Worm (Caenorhabditis elegans): ENCODE measurements around the gene hipr-1.
A peak's percentile ranks its signal among the peaks of the same experiment; 100 is the strongest.

hipr-1 gene

ce11 chrIII:8719769-8720252 lies at the start of gene hipr-1:
Gene hipr-1, plus strand, starts transcription at chrIII:8720202.
- no peak for TF ChIP-seq elt-4 (tag; optimal IDR thresholded peaks at IDR 0.05)
- TF ChIP-seq unc-55 (GFP tag; optimal IDR thresholded peaks at IDR 0.05): no peak
- TF ChIP-seq rnt-1 (tag; optimal IDR thresholded peaks at IDR 0.05): no peak
- TF ChIP-seq elt-2 (tag; optimal IDR thresholded peaks at IDR 0.05): no peak
- no peak for TF ChIP-seq ceh-22 (tag; optimal IDR thresholded peaks at IDR 0.05)
- TF ChIP-seq F13H6.1 (tag; optimal IDR thresholded peaks at IDR 0.05): no peak
- TF ChIP-seq syd-9 (tag; optimal IDR thresholded peaks at IDR 0.05): no peak
- no peak for TF ChIP-seq unc-86 (tag; optimal IDR thresholded peaks at IDR 0.05)
- TF ChIP-seq K09A11.1 (tag; optimal IDR thresholded peaks at IDR 0.05; ENCODE audit: insufficient read depth): no peak
- TF ChIP-seq lin-11 (tag; optimal IDR thresholded peaks at IDR 0.05): no peak

DNA sequence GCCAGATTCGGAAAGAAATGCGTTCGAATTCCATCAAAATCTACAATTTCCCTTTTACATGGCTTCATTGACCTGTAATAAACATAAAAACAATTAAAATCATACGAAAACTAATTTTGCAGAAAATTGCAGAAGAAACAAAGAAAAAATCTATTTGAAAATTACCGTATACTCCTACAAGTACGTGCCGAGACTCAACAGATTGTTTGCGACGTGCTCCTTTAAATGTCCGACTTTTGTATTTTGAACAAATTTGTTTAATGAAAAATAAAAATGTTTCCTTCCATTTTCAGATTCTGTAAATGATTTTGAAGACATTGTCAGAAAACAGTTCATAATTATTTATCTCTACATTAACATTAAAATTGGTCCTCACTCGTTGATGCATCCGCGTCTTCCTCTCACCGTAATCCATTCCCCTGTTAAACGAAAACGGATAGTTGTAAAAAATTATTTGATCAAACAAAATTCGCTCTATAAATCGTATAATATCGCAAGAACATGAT lies 45.0 kb upstream of the hipr-1 start, which contains the start of gene pgl-2:
Gene pgl-2, minus strand, starts transcription at position 456 of the 506 bp plus-strand sequence.
- TF ChIP-seq dve-1 (tag; optimal IDR thresholded peaks at IDR 0.05) (no peak), ref-2 (tag; optimal IDR thresholded peaks at IDR 0.05) (no peak), ceh-2 (tag; optimal IDR thresholded peaks at IDR 0.05) (no peak), unc-42 (tag; optimal IDR thresholded peaks at IDR 0.05) (no peak), Y22D7AL.16 (tag; optimal IDR thresholded peaks at IDR 0.05) (no peak)

- peak; percentile 95 for TF ChIP-seq gmeb-2 (tag; optimal IDR thresholded peaks at IDR 0.05)
- no peak for TF ChIP-seq pha-4 (tag; optimal IDR thresholded peaks at IDR 0.05)
- TF ChIP-seq nhr-232 (tag; optimal IDR thresholded peaks at IDR 0.05): peak; percentile 86
- TF ChIP-seq nhr-11 (tag; optimal IDR thresholded peaks at IDR 0.05): no peak
- peak; percentile 95 for TF ChIP-seq hlh-13 (GFP tag; optimal IDR thresholded peaks at IDR 0.05)
- peak; percentile 90 for TF ChIP-seq C08G9.2 (tag; optimal IDR thresholded peaks at IDR 0.05)
- TF ChIP-seq sox-4 (tag; optimal IDR thresholded peaks at IDR 0.05): peak; percentile 95
- peak; percentile 90 for TF ChIP-seq ceh-18 (tag; optimal IDR thresholded peaks at IDR 0.05)
- TF ChIP-seq ets-4 (tag; optimal IDR thresholded peaks at IDR 0.05): peak; percentile 26
- peak; percentile 92 for TF ChIP-seq hlh-15 (tag; optimal IDR thresholded peaks at IDR 0.05)
- TF ChIP-seq ztf-16 (tag; optimal IDR thresholded peaks at IDR 0.05): peak; percentile 93
- peak; percentile 84 for TF ChIP-seq ahr-1 (tag; optimal IDR thresholded peaks at IDR 0.05)
- TF ChIP-seq syd-9 (tag; optimal IDR thresholded peaks at IDR 0.05): peak; percentile 94
- peak; percentile 84 for TF ChIP-seq ceh-2 (tag; optimal IDR thresholded peaks at IDR 0.05)
- TF ChIP-seq pat-9 (tag; optimal IDR thresholded peaks at IDR 0.05): peak; percentile 93
- TF ChIP-seq unc-55 (GFP tag; optimal IDR thresholded peaks at IDR 0.05): peak; percentile 15
- TF ChIP-seq eyg-1 (tag; optimal IDR thresholded peaks at IDR 0.05): peak; percentile 97
- TF ChIP-seq hlh-6 (tag; optimal IDR thresholded peaks at IDR 0.05): peak; percentile 97
- TF ChIP-seq T23F11.4 (GFP tag; optimal IDR thresholded peaks at IDR 0.05): peak; percentile 94
- no peak for TF ChIP-seq ama-1 (optimal IDR thresholded peaks at IDR 0.05)
- peak; percentile 90 for TF ChIP-seq mec-3 (tag; optimal IDR thresholded peaks at IDR 0.05; ENCODE audit: borderline replicate concordance)
- peak; percentile 96 for TF ChIP-seq elt-2 (tag; optimal IDR thresholded peaks at IDR 0.05)
- TF ChIP-seq npax-4 (tag; optimal IDR thresholded peaks at IDR 0.05): peak; percentile 81
- TF ChIP-seq pha-2 (tag; optimal IDR thresholded peaks at IDR 0.05): peak; percentile 93
- peak; percentile 94 for TF ChIP-seq fkh-6 (tag; optimal IDR thresholded peaks at IDR 0.05)
- peak; percentile 89 for TF ChIP-seq fax-1 (tag; optimal IDR thresholded peaks at IDR 0.05)
- peak; percentile 88 for TF ChIP-seq zip-5 (tag; optimal IDR thresholded peaks at IDR 0.05)
- TF ChIP-seq ttx-3 (tag; optimal IDR thresholded peaks at IDR 0.05): peak; percentile 88
- peak; percentile 73 for TF ChIP-seq ceh-31 (tag; optimal IDR thresholded peaks at IDR 0.05)
- peak; percentile 94 for TF ChIP-seq unc-3 (GFP tag; conservative IDR thresholded peaks at IDR 0.05)
- TF ChIP-seq unc-3 (tag; optimal IDR thresholded peaks at IDR 0.05): peak; percentile 89
- no peak for TF ChIP-seq pax-1 (tag; optimal IDR thresholded peaks at IDR 0.05)
- TF ChIP-seq ceh-34 (tag; optimal IDR thresholded peaks at IDR 0.05): peak; percentile 97
- TF ChIP-seq fkh-10 (GFP tag; optimal IDR thresholded peaks at IDR 0.05): peak; percentile 42
- TF ChIP-seq ceh-9 (tag; optimal IDR thresholded peaks at IDR 0.05): peak; percentile 83
- TF ChIP-seq ceh-6 (GFP tag; optimal IDR thresholded peaks at IDR 0.05): peak; percentile 95
- peak; percentile 94 for TF ChIP-seq che-1 (tag; optimal IDR thresholded peaks at IDR 0.05)
- peak; percentile 91 for TF ChIP-seq ceh-45 (GFP tag; IDR thresholded peaks at IDR 0.05)
Measured at ce11 chrIII:8678371-8678770, 41.6 kb upstream of the hipr-1 start.
